Fruit fly (Drosophila melanogaster) whole organism, pupa: Measurements from ENCODE around the gene CalpB.

ENCODE experiments used
- CG15710 ChIP-seq: fragments of 200-800 bp; sonication (Bioruptor generic); optimal IDR thresholded peaks from 2 replicates; lab custom pipeline; 2018; ENCODE audit warnings: missing biosample characterization, mild to moderate bottlenecking, missing genetic modification characterization, moderate library complexity
- CG34367 ChIP-seq: fragments of 200-800 bp; sonication (Bioruptor generic); optimal IDR thresholded peaks from 2 replicates; lab custom pipeline; 2018; ENCODE audit warnings: missing biosample characterization, mild to moderate bottlenecking, missing genetic modification characterization
- CG8301 ChIP-seq: fragments of 200-800 bp; sonication (Bioruptor generic); optimal IDR thresholded peaks from 2 replicates; lab custom pipeline; 2018; ENCODE audit warnings: missing biosample characterization, mild to moderate bottlenecking, missing genetic modification characterization
- EcR ChIP-seq: fragments of 200-800 bp; sonication (Bioruptor generic); optimal IDR thresholded peaks from 3 replicates; lab custom pipeline; 2019; ENCODE audit warnings: missing biosample characterization, missing genetic modification characterization, mild to moderate bottlenecking, moderate library complexity, missing genetic modification reagents
- Ets98B ChIP-seq: fragments of 200-800 bp; sonication (Bioruptor generic); IDR thresholded peaks from 2 replicates; pipeline ENCODE4 v1.3.6; 2022; ENCODE audit warnings: missing biosample characterization, missing genetic modification characterization

DNA sequence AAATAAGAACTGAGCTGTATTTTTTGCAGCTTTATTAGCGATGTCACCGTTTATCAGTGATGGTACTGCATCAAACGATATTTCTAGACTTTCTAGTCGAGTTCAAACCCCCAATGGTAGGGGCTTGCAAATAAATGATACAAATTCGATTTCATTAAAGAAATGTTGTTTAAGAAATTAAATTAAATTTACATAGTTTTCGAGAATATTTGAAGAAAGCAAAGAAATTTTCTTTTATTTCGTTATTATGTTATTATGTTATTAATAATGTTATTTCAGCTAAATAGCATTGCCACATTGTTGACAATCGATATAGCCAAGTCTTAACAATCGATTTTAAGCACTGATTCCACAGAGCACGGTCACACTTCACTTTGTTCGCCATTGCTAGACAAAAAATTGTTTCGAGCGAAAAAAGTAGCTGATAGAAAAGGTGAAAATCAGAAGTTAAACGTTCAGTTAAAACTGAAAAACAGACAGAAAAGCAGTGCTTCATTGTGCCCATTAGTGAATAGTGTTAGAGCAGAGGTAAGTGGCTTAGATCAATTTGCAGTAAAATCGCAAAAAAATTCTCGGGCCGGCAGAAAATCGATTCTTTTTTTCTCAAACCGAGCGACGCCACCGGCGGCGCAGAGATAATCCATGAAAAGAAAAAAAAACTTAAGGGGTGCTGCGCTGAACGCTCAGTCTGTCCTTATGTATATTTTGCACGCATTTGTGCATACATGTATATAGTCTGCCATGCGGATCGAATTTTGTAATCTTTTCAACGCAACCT is 24.1 kb upstream of the CalpB start, which contains the start of the genes iPLA2-VIA and Ciz1:
- TF ChIP-seq Ets98B (GFP tag; lab: Robert Waterston, UW) (no peak), CG15710 (tag; lab: Kevin White, UChicago) (no peak), CG34367 (tag; lab: Kevin White, UChicago) (no peak), EcR (GFP tag; lab: Kevin White, UChicago) (no peak), CG8301 (tag; lab: Kevin White, UChicago) (no peak)
